Worm (Caenorhabditis elegans): ENCODE data around the gene sfxn-1.2.

ce11 chrII:11226379-11226778 lies 40.6 kb downstream of the sfxn-1.2 start, which contains the start of gene T06D8.2:
- TF ChIP-seq med-1 (GFP tag; optimal IDR thresholded peaks at IDR 0.05; ENCODE audit: insufficient read depth) (no peak), klf-2 (GFP tag; conservative IDR thresholded peaks at IDR 0.05) (no peak), cog-1 (tag; optimal IDR thresholded peaks at IDR 0.05) (no peak), tab-1 (GFP tag; IDR thresholded peaks at IDR 0.05) (no peak)

All from whole organism, midembryonic.